Fruit fly (Drosophila melanogaster): ENCODE results near the gene f-cup.

DNA sequence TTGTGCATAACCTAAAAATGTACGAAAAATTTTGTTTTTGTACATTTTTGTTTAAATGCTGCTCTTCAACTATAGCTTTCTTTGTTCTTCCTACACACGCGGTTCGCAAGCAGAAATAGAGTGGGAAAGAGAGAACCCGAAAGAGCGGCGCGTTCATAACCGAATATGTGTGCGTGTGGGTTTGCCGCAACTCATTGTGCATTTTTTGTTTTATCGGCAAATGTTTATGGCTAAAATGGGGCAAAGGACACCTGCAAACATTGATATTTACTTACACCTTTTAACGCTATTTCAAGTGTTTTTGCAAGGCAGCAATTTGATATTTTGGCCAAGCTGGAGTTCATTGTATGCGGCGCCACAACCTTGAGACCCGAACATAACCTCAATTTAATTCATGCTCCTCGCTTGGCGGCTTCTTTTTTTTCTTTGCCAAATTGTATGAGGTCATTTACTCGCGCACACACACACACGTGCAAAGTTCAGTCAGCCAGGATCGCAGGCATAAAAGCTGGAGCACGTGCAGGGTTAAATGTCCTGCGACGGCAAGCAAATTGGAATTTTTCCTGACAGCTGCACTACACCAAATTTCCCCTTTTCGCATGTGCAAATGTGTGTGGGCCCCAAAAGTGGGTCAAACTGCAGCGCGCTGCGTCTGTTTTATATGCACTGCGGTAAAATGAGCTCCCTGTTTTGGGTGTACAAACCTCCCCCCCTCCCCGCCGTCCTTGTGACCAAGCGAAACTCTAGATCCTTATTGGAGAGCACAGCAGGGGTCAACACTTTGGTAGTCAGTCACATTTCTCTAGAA, 52.7 kb downstream of the f-cup start:
- TF ChIP-seq CG8478 (optimal IDR thresholded peaks at IDR 0.05) (no peak), CTCF (optimal IDR thresholded peaks at IDR 0.05) (no peak)
